Fruit fly (Drosophila melanogaster) ovary, adult (tissue): Measurements from ENCODE around the gene CG13375.

Experiments
- CG17801 ChIP-seq: fragments of 200-800 bp; optimal IDR thresholded peaks from 2 replicates; lab custom pipeline; 2019; ENCODE audit warnings: missing biosample characterization, mild to moderate bottlenecking, missing genetic modification characterization, moderate library complexity; ENCODE audit not compliant: partially characterized antibody

The CG13375 gene

DNA sequence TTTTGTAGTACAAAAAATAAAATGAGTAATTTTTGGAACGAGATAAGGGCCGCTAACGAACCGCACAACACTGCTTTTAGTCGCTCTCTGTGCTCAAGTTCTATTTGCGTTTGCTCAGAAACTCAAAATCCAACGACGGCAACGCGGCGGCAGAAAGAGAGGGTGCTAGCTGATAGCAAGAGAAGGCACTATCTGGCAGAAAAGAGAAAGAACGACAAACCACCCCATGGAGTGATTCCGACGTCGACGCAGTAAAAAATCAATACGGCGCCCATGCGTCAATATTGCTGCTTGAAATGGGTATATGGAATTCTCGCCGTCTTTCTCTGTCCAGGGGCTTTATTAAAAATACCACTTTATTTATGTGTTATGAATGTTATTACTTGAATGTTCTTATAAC is 18.7 kb downstream of the CG13375 start:
- no peak for TF ChIP-seq CG17801 (GFP tag; lab: Kevin White, UChicago)

DNA sequence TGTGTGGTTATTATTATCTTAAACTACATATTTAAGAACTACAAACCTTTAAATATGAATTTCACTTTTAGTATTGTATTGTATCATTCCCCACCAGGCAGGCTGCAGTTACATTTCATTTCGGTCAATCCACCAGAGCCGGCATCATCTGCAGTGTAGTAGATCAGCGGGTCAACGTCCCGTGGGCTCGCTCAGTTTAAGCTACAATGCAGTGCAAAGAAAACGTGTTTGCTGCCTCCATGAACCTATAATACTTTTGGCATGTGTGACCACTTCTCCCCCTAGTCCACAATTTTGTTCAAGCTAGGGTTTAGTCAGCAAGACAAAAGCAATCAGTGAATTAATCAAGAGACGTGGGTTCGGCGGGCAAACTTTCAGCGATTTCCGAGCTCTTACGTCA is 26.8 kb downstream of the CG13375 start:
- TF ChIP-seq CG17801 (GFP tag; lab: Kevin White, UChicago): no peak

DNA sequence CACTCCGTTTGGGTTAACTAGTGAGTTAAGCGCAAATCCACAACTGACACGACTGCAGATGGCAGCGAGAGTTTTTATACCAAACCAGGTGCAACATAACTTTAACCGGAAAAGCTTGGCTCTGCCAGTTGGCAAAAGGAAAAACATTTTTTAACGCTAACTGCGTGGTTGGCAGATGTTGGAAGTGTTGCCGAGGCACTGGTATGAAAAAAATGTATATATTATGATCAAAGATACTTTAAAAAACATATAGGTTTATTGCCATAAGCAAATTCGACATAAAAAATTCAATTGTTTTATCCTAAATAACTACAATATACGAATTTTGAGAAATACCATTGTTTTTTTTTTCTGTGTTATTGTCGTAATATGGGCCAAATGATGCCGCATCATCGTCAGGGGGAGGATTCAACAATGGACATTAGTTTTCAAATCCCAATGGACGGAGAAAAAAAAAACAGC is 27.8 kb downstream of the CG13375 start, which contains the start of gene CG13376:
TSS of gene CG13376 (minus strand) at position 51 of the 462 bp plus-strand sequence.
- TF ChIP-seq CG17801 (GFP tag; lab: Kevin White, UChicago): no peak

DNA sequence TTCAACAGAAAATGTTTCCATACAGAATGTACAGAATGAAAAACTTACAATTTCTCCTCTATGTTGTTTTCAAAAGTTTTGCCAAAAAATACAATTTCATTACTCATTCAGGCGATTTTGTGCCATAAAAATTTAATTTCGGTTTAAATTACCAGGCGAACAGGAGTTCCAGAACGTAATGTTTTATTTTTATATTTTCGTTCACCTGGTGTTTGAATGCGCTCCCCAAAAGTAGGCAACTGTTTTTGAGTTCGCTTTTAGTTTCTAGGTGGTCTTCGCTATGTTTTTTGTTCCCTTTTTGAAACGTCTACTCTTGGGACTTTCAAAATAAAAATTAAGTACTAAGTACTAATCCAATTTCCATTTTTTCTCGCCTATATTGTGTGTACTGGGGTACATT is 29.1 kb downstream of the CG13375 start:
- no peak for TF ChIP-seq CG17801 (GFP tag; lab: Kevin White, UChicago)

DNA sequence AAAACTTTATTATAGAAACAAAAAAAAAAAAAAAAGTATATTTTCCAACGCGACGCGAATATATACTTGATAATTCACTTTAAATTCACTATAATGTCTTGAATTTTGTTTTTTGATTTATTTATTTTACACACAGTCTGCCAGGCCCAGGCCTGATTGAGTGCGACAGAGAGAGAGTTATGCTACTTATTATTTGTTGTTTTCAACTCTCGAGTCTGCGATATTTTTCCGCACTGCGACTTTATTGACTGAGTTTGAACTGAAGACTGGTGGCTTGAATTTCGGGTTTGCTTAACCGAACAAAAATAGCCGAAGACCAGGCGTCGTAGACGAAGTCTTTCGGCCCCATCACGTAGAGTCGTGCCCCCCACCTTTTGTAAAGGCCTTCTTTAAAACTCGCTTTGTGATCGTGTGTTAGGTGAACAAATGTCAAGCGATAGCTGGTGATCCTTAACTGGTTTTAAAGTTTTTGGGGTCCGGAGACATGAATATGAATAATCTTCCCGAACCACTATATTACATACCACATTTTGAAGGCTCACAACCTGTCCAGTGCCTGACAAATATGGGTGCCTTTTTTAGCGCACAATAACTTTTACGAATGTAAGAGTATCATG is 30.9 kb downstream of the CG13375 start, which contains the start of gene CG13377:
TSS of gene CG13377 (minus strand) at position 272 of the 617 bp plus-strand sequence.
- TF ChIP-seq CG17801 (GFP tag; lab: Kevin White, UChicago): peak; percentile 33

DNA sequence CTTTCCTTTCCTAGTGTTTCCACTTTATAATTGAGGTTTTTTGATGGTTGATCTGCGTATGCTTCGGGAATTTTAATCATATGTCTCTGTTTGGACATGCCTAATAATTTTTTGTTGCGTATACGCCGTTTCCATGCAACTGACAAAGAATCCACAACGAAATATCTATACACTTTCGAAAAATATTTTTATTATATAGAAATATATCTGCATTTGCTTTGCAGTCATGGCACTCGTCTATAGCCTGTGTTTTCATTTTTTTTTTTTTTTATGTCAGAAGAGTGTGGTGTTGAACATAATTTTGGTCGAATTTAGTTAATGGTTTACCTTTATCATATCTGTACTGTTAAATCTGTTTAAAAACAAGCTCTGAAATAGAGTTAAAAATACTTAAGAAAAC is 31.9 kb downstream of the CG13375 start:
- no peak for TF ChIP-seq CG17801 (GFP tag; lab: Kevin White, UChicago)

DNA sequence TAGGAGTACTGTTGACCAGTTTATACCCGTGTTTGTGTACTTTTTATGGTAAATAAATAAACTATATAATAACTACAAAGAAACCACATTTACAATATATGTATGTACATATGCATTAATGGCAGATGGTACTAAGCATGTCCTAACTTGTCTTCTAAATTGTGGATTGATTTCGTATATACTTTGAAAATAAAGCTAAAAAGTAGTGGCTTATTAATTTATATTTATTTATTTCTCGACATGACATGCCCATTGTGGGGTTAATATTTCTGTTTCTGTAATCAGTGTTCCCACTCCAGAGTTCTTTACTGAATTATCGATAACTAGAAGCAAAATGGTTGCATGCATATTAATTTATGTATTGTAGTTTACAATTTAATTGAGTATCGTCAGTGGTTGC is 39.4 kb downstream of the CG13375 start, which contains the start of gene cin:
TSS of gene cin (plus strand) at position 306 of the 400 bp plus-strand sequence.
- peak; percentile 63 for TF ChIP-seq CG17801 (GFP tag; lab: Kevin White, UChicago)

DNA sequence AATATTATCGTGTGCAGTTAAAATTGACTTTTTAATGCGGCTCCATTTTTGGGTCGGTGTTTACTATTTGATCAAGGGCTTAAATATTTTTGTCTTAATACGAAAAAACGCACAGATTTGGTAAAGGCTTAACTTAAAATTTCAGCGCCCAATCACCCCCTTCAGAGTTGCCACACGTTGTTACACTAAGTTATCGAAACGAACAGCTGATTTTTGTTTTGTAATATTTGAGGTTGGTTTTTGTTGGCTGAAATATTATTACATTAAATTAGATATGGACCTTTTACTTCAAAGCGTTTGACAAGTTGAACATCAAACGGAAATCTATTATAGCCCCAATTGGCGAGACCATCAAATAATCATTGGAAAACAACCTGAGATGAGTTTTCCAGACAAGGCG is 40.1 kb downstream of the CG13375 start, which contains the start of gene CG42376:
TSS of gene CG42376 (plus strand) at position 187 of the 400 bp plus-strand sequence.
- TF ChIP-seq CG17801 (GFP tag; lab: Kevin White, UChicago): no peak

DNA sequence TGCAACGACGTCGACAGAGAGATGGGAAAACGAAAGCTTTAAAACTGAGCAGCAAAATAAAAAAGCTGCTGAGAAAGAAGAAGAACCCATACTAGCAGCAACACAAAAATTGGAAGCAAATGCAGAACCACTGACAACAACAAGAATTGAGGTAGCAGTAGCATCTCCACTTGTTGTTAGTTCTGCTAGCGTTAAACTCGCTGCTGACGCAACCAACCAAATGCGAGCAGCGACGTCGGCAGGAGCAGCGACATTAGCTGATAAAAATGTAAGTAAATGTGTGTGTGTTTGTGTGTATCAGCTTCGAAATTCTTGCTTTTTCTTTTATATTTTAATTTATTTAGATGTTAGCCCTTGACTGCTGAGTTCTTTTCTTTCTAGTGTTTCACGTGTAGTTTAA is 47.4 kb downstream of the CG13375 start:
- TF ChIP-seq CG17801 (GFP tag; lab: Kevin White, UChicago): no peak

DNA sequence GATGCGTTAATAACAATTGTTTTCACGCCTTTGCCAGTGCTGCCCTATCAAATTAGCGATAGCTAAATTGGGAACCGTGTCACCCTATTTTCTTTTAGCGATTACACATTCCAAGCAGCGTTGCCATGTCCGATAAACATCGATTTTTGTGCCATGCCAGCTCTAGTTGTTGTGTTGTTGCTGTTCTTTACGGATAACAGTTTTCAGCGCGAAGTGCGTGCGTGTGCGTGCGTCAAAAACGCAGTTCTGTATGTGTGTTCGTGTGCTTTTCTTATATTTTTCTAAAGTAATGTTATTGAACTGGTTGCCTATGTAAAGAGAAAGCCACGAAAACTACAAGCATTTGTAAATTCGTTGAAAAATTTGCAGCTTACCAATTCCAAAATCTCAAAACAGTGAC is 49.0 kb downstream of the CG13375 start, which contains the start of the genes CG3038 and G9a:
TSS of gene CG3038 (minus strand) at position 55 of the 400 bp plus-strand sequence.
TSS of gene G9a (plus strand) at position 177 of the 400 bp plus-strand sequence.
- TF ChIP-seq CG17801 (GFP tag; lab: Kevin White, UChicago): peak; percentile 52
